Fruit fly (Drosophila melanogaster) Kc167 (cell line): ENCODE results near the gene Tm2.

Source experiments
- Myc ChIP-seq: fragments of >200 bp; optimal IDR thresholded peaks from 2 replicates; lab custom pipeline; 2017; ENCODE audit warnings: missing external identifiers
- Sin3A ChIP-seq: fragments of >200 bp; optimal IDR thresholded peaks from 2 replicates; lab custom pipeline; 2018; ENCODE audit warnings: missing external identifiers
- h ChIP-seq: fragments of >200 bp; optimal IDR thresholded peaks from 3 replicates; lab custom pipeline; 2018; ENCODE audit warnings: missing external identifiers
- insv ChIP-seq: fragments of >200 bp; optimal IDR thresholded peaks from 3 replicates; lab custom pipeline; 2018; ENCODE audit warnings: missing external identifiers
- psq ChIP-seq: fragments of >200 bp; optimal IDR thresholded peaks from 2 replicates; lab custom pipeline; 2017; ENCODE audit warnings: missing external identifiers

dm6 chr3R:15350993-15351426 is 41.0 kb downstream of the Tm2 start, which contains the start of the genes Trs33 and Tmtc4:
- TF ChIP-seq h (lab: Kevin White, UChicago) (no peak), Sin3A (no peak), insv (lab: Kevin White, UChicago) (no peak), Myc (lab: Kevin White, UChicago) (no peak), psq (lab: Kevin White, UChicago) (no peak)
